Fruit fly (Drosophila melanogaster) whole organism, embryonic: Measurements from ENCODE around the gene Glg1.

Source experiments
- Adf1 ChIP-seq: fragments of 200-800 bp; sonication (Bioruptor generic); IDR thresholded peaks from 2 replicates; pipeline ENCODE4 v1.3.6; 2022; ENCODE audit warnings: missing biosample characterization, missing genetic modification characterization
- Aef1 ChIP-seq: fragments of 200-800 bp; sonication (Bioruptor generic); IDR thresholded peaks from 3 replicates; pipeline ENCODE4 v1.3.6; 2022; ENCODE audit warnings: missing biosample characterization, missing genetic modification characterization
- Awh ChIP-seq: fragments of 200-800 bp; sonication (Bioruptor generic); IDR thresholded peaks from 2 replicates; pipeline ENCODE4, ENCODE4 v1.3.6; 2022; ENCODE audit warnings: missing biosample characterization, missing genetic modification characterization
- B-H1 ChIP-seq: fragments of 200-800 bp; sonication (Bioruptor generic); IDR thresholded peaks from 3 replicates; pipeline ENCODE4 v1.3.6; 2022; ENCODE audit warnings: missing biosample characterization, missing genetic modification characterization
- CG10431 ChIP-seq: fragments of 200-800 bp; sonication (Bioruptor generic); optimal IDR thresholded peaks from 3 replicates; lab custom pipeline; 2018; ENCODE audit warnings: missing biosample characterization, mild to moderate bottlenecking, missing genetic modification characterization
- CG10979 ChIP-seq: fragments of 200-800 bp; sonication (Bioruptor generic); optimal IDR thresholded peaks from 2 replicates; lab custom pipeline; 2018; ENCODE audit warnings: missing biosample characterization, mild to moderate bottlenecking, missing genetic modification characterization, moderate library complexity
- CG11093 ChIP-seq: fragments of 200-800 bp; sonication (Bioruptor generic); IDR thresholded peaks from 3 replicates; pipeline ENCODE4 v1.3.6; 2022; ENCODE audit warnings: missing biosample characterization, missing genetic modification characterization
- CG11456 ChIP-seq: fragments of 200-800 bp; sonication (Bioruptor generic); IDR thresholded peaks from 3 replicates; pipeline ENCODE4 v1.3.6; 2022; ENCODE audit warnings: missing biosample characterization, missing genetic modification characterization
- CG11504 ChIP-seq: fragments of 200-800 bp; sonication (Bioruptor generic); optimal IDR thresholded peaks from 3 replicates; lab custom pipeline; 2019; ENCODE audit warnings: missing biosample characterization, mild to moderate bottlenecking, missing genetic modification characterization, moderate library complexity
- CG14860 ChIP-seq: fragments of 200-800 bp; sonication (Bioruptor generic); IDR thresholded peaks from 3 replicates; pipeline ENCODE4 v1.3.6; 2022; ENCODE audit warnings: missing biosample characterization, missing genetic modification characterization; ENCODE audit not compliant: partially characterized antibody
- CG1603 ChIP-seq: fragments of 200-800 bp; sonication (Bioruptor generic); optimal IDR thresholded peaks from 2 replicates; lab custom pipeline; 2019; ENCODE audit warnings: missing biosample characterization, mild to moderate bottlenecking, missing genetic modification characterization, moderate library complexity
- CG16779 ChIP-seq: fragments of 200-800 bp; sonication (Bioruptor generic); IDR thresholded peaks from 2 replicates; pipeline ENCODE4 v1.3.6; 2022; ENCODE audit warnings: missing biosample characterization, missing genetic modification characterization
- CG2129 ChIP-seq: fragments of 200-800 bp; sonication (Bioruptor generic); IDR thresholded peaks from 2 replicates; pipeline ENCODE4 v1.3.6; 2022; ENCODE audit warnings: missing biosample characterization, missing genetic modification characterization; ENCODE audit not compliant: partially characterized antibody
- CG30020 ChIP-seq: fragments of 200-800 bp; optimal IDR thresholded peaks from 2 replicates; lab custom pipeline; 2019; ENCODE audit warnings: missing biosample characterization, mild to moderate bottlenecking, missing genetic modification characterization, moderate library complexity
- CG4360 ChIP-seq: fragments of 200-800 bp; sonication (Bioruptor generic); IDR thresholded peaks from 2 replicates; pipeline ENCODE4 v1.3.6; 2022; ENCODE audit warnings: missing biosample characterization, missing genetic modification characterization
- CG5245 ChIP-seq: fragments of 200-800 bp; sonication (Bioruptor generic); optimal IDR thresholded peaks from 3 replicates; lab custom pipeline; 2016; ENCODE audit warnings: missing biosample characterization, missing genetic modification characterization
- CG7271 ChIP-seq: fragments of 200-800 bp; sonication (Bioruptor generic); optimal IDR thresholded peaks from 2 replicates; lab custom pipeline; 2018; ENCODE audit warnings: missing biosample characterization, mild to moderate bottlenecking, missing genetic modification characterization, moderate library complexity
- CG7372 ChIP-seq: fragments of 200-800 bp; sonication (Bioruptor generic); IDR thresholded peaks from 2 replicates; pipeline ENCODE4 v1.3.6; 2022; ENCODE audit warnings: missing biosample characterization, missing genetic modification characterization
- CG7556 ChIP-seq: fragments of 200-800 bp; sonication (Bioruptor generic); optimal IDR thresholded peaks from 2 replicates; lab custom pipeline; 2017; ENCODE audit warnings: missing biosample characterization, mild to moderate bottlenecking, missing genetic modification characterization
- CG8089 ChIP-seq: fragments of 200-800 bp; sonication (Bioruptor generic); optimal IDR thresholded peaks from 3 replicates; lab custom pipeline; 2016; ENCODE audit warnings: missing biosample characterization, missing genetic modification characterization
- CG8290 ChIP-seq, 3 experiments: fragments of 200-800 bp; sonication (Bioruptor generic); optimal IDR thresholded peaks; 2 replicates each; lab custom pipeline; 2016 to 2019; ENCODE audit warnings: missing biosample characterization in 3 of 3, missing genetic modification characterization in 3 of 3, mild to moderate bottlenecking in 2 of 3, moderate library complexity in 1 of 3
- CG9797 ChIP-seq: fragments of 200-800 bp; sonication (Bioruptor generic); optimal IDR thresholded peaks from 3 replicates; lab custom pipeline; 2018; ENCODE audit warnings: missing biosample characterization, mild to moderate bottlenecking, missing genetic modification characterization
- CHES-1-like ChIP-seq: fragments of 200-800 bp; sonication (Bioruptor generic); optimal IDR thresholded peaks from 2 replicates; lab custom pipeline; 2016; ENCODE audit warnings: missing biosample characterization, missing genetic modification characterization
- CTCF ChIP-seq: fragments of 200-800 bp; sonication (Bioruptor generic); optimal IDR thresholded peaks from 2 replicates; lab custom pipeline; 2017; ENCODE audit warnings: missing biosample characterization, mild to moderate bottlenecking, missing genetic modification characterization, moderate library complexity
- ERR ChIP-seq: fragments of 200-800 bp; sonication (Bioruptor generic); optimal IDR thresholded peaks from 2 replicates; lab custom pipeline; 2016; ENCODE audit warnings: missing biosample characterization, missing genetic modification characterization
- GATAe ChIP-seq: fragments of 200-800 bp; sonication (Bioruptor generic); conservative IDR thresholded peaks from 2 replicates; pipeline ENCODE4 v1.3.6; 2022; ENCODE audit warnings: missing biosample characterization, missing genetic modification characterization
- Hr39 ChIP-seq: fragments of >200 bp; optimal IDR thresholded peaks from 2 replicates; lab custom pipeline; 2017
- MBD-R2 ChIP-seq: fragments of 200-800 bp; sonication (Bioruptor generic); IDR thresholded peaks from 2 replicates; pipeline ENCODE4 v1.3.6; 2022; ENCODE audit warnings: missing biosample characterization, missing genetic modification characterization
- MTF-1 ChIP-seq: fragments of 200-800 bp; sonication (Bioruptor generic); optimal IDR thresholded peaks from 2 replicates; lab custom pipeline; 2018; ENCODE audit warnings: missing biosample characterization, mild to moderate bottlenecking, missing genetic modification characterization, borderline replicate concordance
- Poxn ChIP-seq: fragments of 200-800 bp; sonication (Bioruptor generic); IDR thresholded peaks from 2 replicates; pipeline ENCODE4 v1.3.6; 2022; ENCODE audit warnings: missing biosample characterization, missing genetic modification characterization
- Ravus ChIP-seq: fragments of 200-800 bp; sonication (Bioruptor generic); IDR thresholded peaks from 2 replicates; pipeline ENCODE4 v1.3.6; 2022; ENCODE audit warnings: missing biosample characterization, missing genetic modification characterization
- Sin3A ChIP-seq: fragments of >200 bp; optimal IDR thresholded peaks from 2 replicates; lab custom pipeline; 2018
- Sry-δ ChIP-seq: fragments of 200-800 bp; sonication (Bioruptor generic); optimal IDR thresholded peaks from 2 replicates; lab custom pipeline; 2016; ENCODE audit warnings: missing biosample characterization, missing genetic modification characterization
- TFAM ChIP-seq: fragments of 200-800 bp; sonication (Bioruptor generic); optimal IDR thresholded peaks from 2 replicates; lab custom pipeline; 2017; ENCODE audit warnings: missing biosample characterization, missing genetic modification characterization, inconsistent platforms
- Vsx1 ChIP-seq: fragments of 200-800 bp; sonication (Bioruptor generic); optimal IDR thresholded peaks from 2 replicates; lab custom pipeline; 2017; ENCODE audit warnings: missing biosample characterization, mild to moderate bottlenecking, missing genetic modification characterization, missing genetic modification reagents
- ash1 ChIP-seq: fragments of 200-800 bp; sonication (Bioruptor generic); optimal IDR thresholded peaks from 2 replicates; lab custom pipeline; 2018; ENCODE audit warnings: missing biosample characterization, mild to moderate bottlenecking, missing genetic modification characterization
- ato ChIP-seq: fragments of 200-800 bp; sonication (Bioruptor generic); IDR thresholded peaks from 2 replicates; pipeline ENCODE4 v1.3.6; 2022; ENCODE audit warnings: missing biosample characterization, missing genetic modification characterization; ENCODE audit not compliant: partially characterized antibody
- cato ChIP-seq: fragments of 200-800 bp; sonication (Bioruptor generic); optimal IDR thresholded peaks from 2 replicates; lab custom pipeline; 2016; ENCODE audit warnings: missing biosample characterization, missing genetic modification characterization, borderline replicate concordance
- cg ChIP-seq: fragments of 200-800 bp; sonication (Bioruptor generic); optimal IDR thresholded peaks from 3 replicates; lab custom pipeline; 2019; ENCODE audit warnings: missing biosample characterization, mild to moderate bottlenecking, missing genetic modification characterization, moderate library complexity
- inv ChIP-seq: fragments of 200-800 bp; sonication (Bioruptor generic); IDR thresholded peaks from 2 replicates; pipeline ENCODE4 v1.3.6; 2022; ENCODE audit warnings: missing biosample characterization, missing genetic modification characterization; ENCODE audit not compliant: partially characterized antibody
- mld ChIP-seq: fragments of 200-800 bp; sonication (Bioruptor generic); IDR thresholded peaks from 3 replicates; pipeline ENCODE4 v1.3.6; 2022; ENCODE audit warnings: missing biosample characterization, missing genetic modification characterization; ENCODE audit not compliant: partially characterized antibody
- phol ChIP-seq: fragments of 200-800 bp; sonication (Bioruptor generic); optimal IDR thresholded peaks from 3 replicates; lab custom pipeline; 2018; ENCODE audit warnings: missing biosample characterization, mild to moderate bottlenecking, missing genetic modification characterization, moderate library complexity
- prd ChIP-seq, 3 experiments: fragments of >200 bp in 2 of 3; fragments of 200-800 bp in 1 of 3; sonication (Bioruptor generic) in 1 of 3; optimal IDR thresholded peaks in 2 of 3; IDR thresholded peaks in 1 of 3; 2 replicates in 2 of 3; 3 replicates in 1 of 3; pipeline versions ENCODE4 v1.3.6 to Lab custom; 2017 to 2022; ENCODE audit warnings: missing biosample characterization in 1 of 3, missing genetic modification characterization in 1 of 3
- pros ChIP-seq: fragments of 200-800 bp; sonication (Bioruptor generic); optimal IDR thresholded peaks from 3 replicates; lab custom pipeline; 2019; ENCODE audit warnings: missing biosample characterization, mild to moderate bottlenecking, missing genetic modification characterization, moderate library complexity
- pum ChIP-seq: fragments of 200-800 bp; sonication (Bioruptor generic); optimal IDR thresholded peaks from 2 replicates; lab custom pipeline; 2016; ENCODE audit warnings: missing biosample characterization, missing genetic modification characterization
- pzg ChIP-seq: fragments of 200-800 bp; sonication (Bioruptor generic); optimal IDR thresholded peaks from 3 replicates; lab custom pipeline; 2018; ENCODE audit warnings: missing biosample characterization, mild to moderate bottlenecking, missing genetic modification characterization, moderate library complexity
- sim ChIP-seq: fragments of 200-800 bp; sonication (Bioruptor generic); IDR thresholded peaks from 2 replicates; pipeline ENCODE4 v1.3.6; 2022; ENCODE audit warnings: missing biosample characterization, missing genetic modification characterization
- slbo ChIP-seq: fragments of 200-800 bp; sonication (Bioruptor generic); IDR thresholded peaks from 2 replicates; pipeline ENCODE4 v1.3.6; 2022; ENCODE audit warnings: missing biosample characterization, missing genetic modification characterization
- tio ChIP-seq: fragments of 200-800 bp; sonication (Bioruptor generic); optimal IDR thresholded peaks from 2 replicates; lab custom pipeline; 2017; ENCODE audit warnings: missing biosample characterization, missing genetic modification characterization, inconsistent platforms
- tna ChIP-seq: fragments of 200-800 bp; sonication (Bioruptor generic); IDR thresholded peaks from 2 replicates; pipeline ENCODE4 v1.3.6; 2022; ENCODE audit warnings: missing biosample characterization, missing genetic modification characterization; ENCODE audit not compliant: partially characterized antibody
- tup ChIP-seq: fragments of 200-800 bp; sonication (Bioruptor generic); optimal IDR thresholded peaks from 2 replicates; lab custom pipeline; 2016; ENCODE audit warnings: missing biosample characterization, mild to moderate bottlenecking, missing genetic modification characterization, moderate library complexity
- unc-4 ChIP-seq: fragments of 200-800 bp; sonication (Bioruptor generic); IDR thresholded peaks from 2 replicates; pipeline ENCODE4 v1.3.6; 2022; ENCODE audit warnings: missing biosample characterization, missing genetic modification characterization; ENCODE audit not compliant: partially characterized antibody

Gene Glg1

dm6 chr3L:21529108-21529507 lies 21.8 kb upstream of the Glg1 start, which contains the start of gene Arv1 (continued):
- TF ChIP-seq pzg (GFP tag; lab: Kevin White, UChicago) (peak; percentile 44), cg (GFP tag; lab: Kevin White, UChicago) (no peak), Ravus (GFP tag; lab: Robert Waterston, UW) (no peak), Sry-δ (GFP tag; lab: Kevin White, UChicago) (no peak), CG16779 (GFP tag; lab: Robert Waterston, UW) (no peak), CG2129 (GFP tag; lab: Robert Waterston, UW) (no peak), Vsx1 (GFP tag; lab: Kevin White, UChicago) (no peak), CTCF (GFP tag; lab: Kevin White, UChicago) (no peak), GATAe (GFP tag; lab: Robert Waterston, UW) (no peak), Poxn (GFP tag; lab: Robert Waterston, UW) (no peak), CG7372 (GFP tag; lab: Robert Waterston, UW) (no peak), Hr39 (lab: Kevin White, UChicago) (no peak), CG4360 (GFP tag; lab: Robert Waterston, UW) (no peak), sim (GFP tag; lab: Robert Waterston, UW) (no peak), CG9797 (GFP tag; lab: Kevin White, UChicago) (peak; percentile 61), tup (no peak), CHES-1-like (no peak), CG7556 (GFP tag; lab: Kevin White, UChicago) (no peak), CG14860 (GFP tag; lab: Robert Waterston, UW) (no peak), pros (GFP tag; lab: Kevin White, UChicago) (no peak), CG8089 (GFP tag; lab: Kevin White, UChicago) (no peak), Awh (GFP tag; lab: Robert Waterston, UW) (no peak), CG30020 (peak; percentile 48), MTF-1 (GFP tag; lab: Kevin White, UChicago) (no peak), MBD-R2 (GFP tag; lab: Robert Waterston, UW) (peak; percentile 59), mld (GFP tag; lab: Robert Waterston, UW) (no peak), Adf1 (GFP tag; lab: Robert Waterston, UW) (no peak), tio (GFP tag; lab: Kevin White, UChicago) (no peak), TFAM (no peak), CG1603 (tag; lab: Kevin White, UChicago) (peak; percentile 28), CG8290 (GFP tag; optimal IDR thresholded peaks at IDR 0.05; lab: Kevin White, UChicago) (no peak), CG8290 (tag; optimal IDR thresholded peaks at IDR 0.05; lab: Kevin White, UChicago) (no peak), phol (tag; lab: Kevin White, UChicago) (peak; percentile 22), CG7271 (no peak), ash1 (GFP tag; lab: Kevin White, UChicago) (no peak), prd (optimal IDR thresholded peaks at IDR 0.05; lab: Kevin White, UChicago) (no peak), prd (GFP tag; IDR thresholded peaks at IDR 0.05; lab: Robert Waterston, UW) (no peak), unc-4 (no peak), ERR (GFP tag; lab: Kevin White, UChicago) (no peak), pum (GFP tag; lab: Kevin White, UChicago) (no peak), cato (no peak), ato (GFP tag; lab: Robert Waterston, UW) (no peak), CG11504 (no peak), Sin3A (lab: Kevin White, UChicago) (no peak), inv (GFP tag; lab: Robert Waterston, UW) (no peak), slbo (GFP tag; lab: Robert Waterston, UW) (no peak), B-H1 (GFP tag; lab: Robert Waterston, UW) (no peak), CG11456 (GFP tag; lab: Robert Waterston, UW) (no peak), CG11093 (no peak), CG5245 (no peak), tna (GFP tag; lab: Robert Waterston, UW) (no peak), Aef1 (GFP tag; lab: Robert Waterston, UW) (no peak), CG10979 (tag; lab: Kevin White, UChicago) (no peak), CG10431 (GFP tag; lab: Kevin White, UChicago) (no peak)
